Worm (Caenorhabditis elegans) whole organism, young adult: ENCODE data around the gene snrp-3.
"Not testable (repeated sequence)": the region's sequence is repeated elsewhere in the genome, so short reads cannot be mapped to it uniquely, and the experiment has no call there.

ENCODE experiments used
- B0019.2 ChIP-seq: fragments of 200-800 bp; sonication (Bioruptor generic); conservative IDR thresholded peaks from 2 replicates; pipeline ENCODE4 v1.3.6; 2022; ENCODE audit warnings: missing genetic modification reagents, missing genetic modification characterization, missing compliant biosample characterization
- C17E4.6 ChIP-seq: fragments of 200-800 bp; sonication (Bioruptor generic); IDR thresholded peaks from 2 replicates; pipeline ENCODE4 v1.3.6; 2022; ENCODE audit warnings: missing genetic modification reagents, missing genetic modification characterization, missing compliant biosample characterization
- D2030.7 ChIP-seq: fragments of 200-800 bp; sonication (Bioruptor generic); IDR thresholded peaks from 2 replicates; pipeline ENCODE4 v1.3.6; 2022; ENCODE audit warnings: missing genetic modification reagents, missing genetic modification characterization, missing compliant biosample characterization
- K11D2.4 ChIP-seq: fragments of 200-800 bp; sonication (Bioruptor generic); IDR thresholded peaks from 2 replicates; pipeline ENCODE4 v1.3.6; 2022; ENCODE audit warnings: missing genetic modification reagents, missing genetic modification characterization, missing compliant biosample characterization
- Y56A3A.18 ChIP-seq: fragments of 200-800 bp; sonication (Bioruptor generic); IDR thresholded peaks from 2 replicates; pipeline ENCODE4 v1.3.6; 2022; ENCODE audit warnings: missing genetic modification reagents, missing genetic modification characterization, missing compliant biosample characterization
- Y79H2A.3 ChIP-seq: fragments of 200-800 bp; sonication (Bioruptor generic); conservative IDR thresholded peaks from 2 replicates; pipeline ENCODE4 v1.3.6; 2022; ENCODE audit warnings: missing genetic modification reagents, missing genetic modification characterization, missing compliant biosample characterization
- ama-1 ChIP-seq, 3 experiments: fragments of 150-350 bp in 1 of 3; sonication (generic microtip) in 2 of 3; optimal IDR thresholded peaks; 2 replicates each; lab custom pipeline; 2014 to 2018; ENCODE audit warnings: missing biosample characterization in 2 of 3, missing genetic modification characterization in 2 of 3, missing genetic modification reagents in 2 of 3
- atf-7 ChIP-seq: sonication (generic microtip); optimal IDR thresholded peaks from 2 replicates; lab custom pipeline; 2017; ENCODE audit warnings: mild to moderate bottlenecking, missing genetic modification characterization, missing compliant biosample characterization
- bed-2 ChIP-seq: fragments of 200-800 bp; sonication (Bioruptor generic); IDR thresholded peaks from 2 replicates; pipeline ENCODE4 v1.3.6; 2022; ENCODE audit warnings: missing genetic modification reagents, missing genetic modification characterization, missing compliant biosample characterization
- cebp-1 ChIP-seq, 2 experiments: fragments of 200-800 bp in 1 of 2; sonication (Bioruptor generic) in 1 of 2; sonication (generic microtip) in 1 of 2; IDR thresholded peaks in 1 of 2; optimal IDR thresholded peaks in 1 of 2; 2 replicates each; pipeline versions ENCODE4 v1.3.6 to Lab custom; 2017 to 2022; ENCODE audit warnings: missing compliant biosample characterization in 2 of 2, missing genetic modification characterization in 2 of 2, mild to moderate bottlenecking in 1 of 2, missing genetic modification reagents in 1 of 2, moderate library complexity in 1 of 2
- ceh-79 ChIP-seq: sonication (generic microtip); optimal IDR thresholded peaks from 2 replicates; lab custom pipeline; 2017; ENCODE audit warnings: mild to moderate bottlenecking, missing genetic modification characterization, missing compliant biosample characterization
- ceh-91 ChIP-seq: fragments of 200-800 bp; sonication (Bioruptor generic); IDR thresholded peaks from 2 replicates; pipeline ENCODE4 v1.3.6; 2022; ENCODE audit warnings: missing genetic modification reagents, missing genetic modification characterization, missing compliant biosample characterization
- die-1 ChIP-seq: sonication (generic microtip); optimal IDR thresholded peaks from 2 replicates; lab custom pipeline; 2016; ENCODE audit warnings: missing genotype, mild to moderate bottlenecking, missing genetic modification characterization, missing compliant biosample characterization
- ekl-4 ChIP-seq: fragments of 200-800 bp; sonication (Bioruptor generic); IDR thresholded peaks from 2 replicates; pipeline ENCODE4 v1.3.6; 2022; ENCODE audit warnings: missing genetic modification reagents, missing genetic modification characterization, missing compliant biosample characterization
- ets-4 ChIP-seq: fragments of 200-800 bp; sonication (Bioruptor generic); optimal IDR thresholded peaks from 2 replicates; lab custom pipeline; 2018; ENCODE audit warnings: mild to moderate bottlenecking, missing genetic modification characterization, missing compliant biosample characterization
- hlh-12 ChIP-seq: sonication (generic microtip); optimal IDR thresholded peaks from 2 replicates; lab custom pipeline; 2016; ENCODE audit warnings: missing genetic modification characterization, missing compliant biosample characterization
- hmg-1.2 ChIP-seq: fragments of 200-800 bp; sonication (Bioruptor generic); IDR thresholded peaks from 2 replicates; pipeline ENCODE4 v1.3.6; 2022; ENCODE audit warnings: missing genetic modification reagents, missing genetic modification characterization, missing compliant biosample characterization
- hmg-20 ChIP-seq: fragments of 200-800 bp; sonication (Bioruptor generic); IDR thresholded peaks from 2 replicates; pipeline ENCODE4 v1.3.6; 2022; ENCODE audit warnings: missing genetic modification reagents, missing genetic modification characterization, missing compliant biosample characterization
- hrde-1 ChIP-seq: sonication (generic microtip); optimal IDR thresholded peaks from 2 replicates; lab custom pipeline; 2016; ENCODE audit warnings: missing genetic modification characterization, mild to moderate bottlenecking, missing compliant biosample characterization, moderate library complexity, missing genotype, missing genetic modification reagents, borderline replicate concordance
- lag-1 ChIP-seq: fragments of 200-800 bp; sonication (Bioruptor generic); IDR thresholded peaks from 2 replicates; pipeline ENCODE4 v1.3.6; 2022; ENCODE audit warnings: missing genetic modification reagents, missing genetic modification characterization, missing compliant biosample characterization
- let-607 ChIP-seq, 2 experiments: fragments of 200-800 bp in 1 of 2; sonication (Bioruptor generic) in 1 of 2; sonication (generic microtip) in 1 of 2; optimal IDR thresholded peaks; 2 replicates each; lab custom pipeline; 2016 to 2018; ENCODE audit warnings: mild to moderate bottlenecking in 2 of 2, missing compliant biosample characterization in 2 of 2, missing genetic modification characterization in 2 of 2, moderate library complexity in 2 of 2, missing genotype in 1 of 2
- lin-35 ChIP-seq, 3 experiments: fragments of 150-350 bp in 2 of 3; sonication (generic microtip) in 1 of 3; optimal IDR thresholded peaks; 2 replicates each; lab custom pipeline; 2014 to 2018; ENCODE audit warnings: missing biosample characterization in 3 of 3, missing genetic modification characterization in 3 of 3, missing genetic modification reagents in 3 of 3
- lin-54 ChIP-seq: fragments of 200-800 bp; sonication (Bioruptor generic); optimal IDR thresholded peaks from 2 replicates; lab custom pipeline; 2018; ENCODE audit warnings: mild to moderate bottlenecking, missing genetic modification characterization, missing compliant biosample characterization
- lsl-1 ChIP-seq: fragments of 200-800 bp; sonication (Bioruptor generic); optimal IDR thresholded peaks from 2 replicates; lab custom pipeline; 2018; ENCODE audit warnings: mild to moderate bottlenecking, missing genetic modification characterization, moderate library complexity, missing compliant biosample characterization
- lsy-27 ChIP-seq: sonication (generic microtip); optimal IDR thresholded peaks from 2 replicates; lab custom pipeline; 2017; ENCODE audit warnings: missing genetic modification characterization, mild to moderate bottlenecking, missing compliant biosample characterization, antibody characterized with exemption, missing genotype, borderline replicate concordance; ENCODE audit not compliant: insufficient read depth
- madf-3 ChIP-seq: fragments of 200-800 bp; sonication (Bioruptor generic); IDR thresholded peaks from 2 replicates; pipeline ENCODE4 v1.3.6; 2022; ENCODE audit warnings: missing genetic modification reagents, missing genetic modification characterization, missing compliant biosample characterization
- madf-6 ChIP-seq: fragments of 200-800 bp; sonication (Bioruptor generic); IDR thresholded peaks from 2 replicates; pipeline ENCODE4 v1.3.6; 2022; ENCODE audit warnings: missing genetic modification reagents, missing genetic modification characterization, missing compliant biosample characterization
- mel-28 ChIP-seq: sonication (generic microtip); optimal IDR thresholded peaks from 2 replicates; lab custom pipeline; 2016; ENCODE audit warnings: borderline replicate concordance, mild to moderate bottlenecking, missing genetic modification characterization, missing compliant biosample characterization
- nfya-2 ChIP-seq: fragments of 200-800 bp; sonication (Bioruptor generic); IDR thresholded peaks from 2 replicates; pipeline ENCODE4 v1.3.6; 2022; ENCODE audit warnings: missing genetic modification reagents, missing genetic modification characterization, missing compliant biosample characterization
- nhr-179 ChIP-seq: sonication (generic microtip); optimal IDR thresholded peaks from 2 replicates; lab custom pipeline; 2016; ENCODE audit warnings: mild to moderate bottlenecking, missing genetic modification characterization, missing compliant biosample characterization
- nhr-27 ChIP-seq: fragments of 200-800 bp; sonication (Bioruptor generic); optimal IDR thresholded peaks from 2 replicates; lab custom pipeline; 2018; ENCODE audit warnings: mild to moderate bottlenecking, missing genetic modification characterization, moderate library complexity, missing compliant biosample characterization
- nhr-90 ChIP-seq: sonication (generic microtip); optimal IDR thresholded peaks from 2 replicates; lab custom pipeline; 2016; ENCODE audit warnings: missing genotype, mild to moderate bottlenecking, missing genetic modification characterization, missing compliant biosample characterization
- rcor-1 ChIP-seq: fragments of 200-800 bp; sonication (Bioruptor generic); IDR thresholded peaks from 2 replicates; pipeline ENCODE4 v1.3.6; 2022; ENCODE audit warnings: missing genetic modification reagents, missing genetic modification characterization, missing compliant biosample characterization
- snpc-1.3 ChIP-seq: sonication (generic microtip); optimal IDR thresholded peaks from 2 replicates; lab custom pipeline; 2017; ENCODE audit warnings: missing genetic modification characterization, mild to moderate bottlenecking, missing compliant biosample characterization, antibody characterized with exemption, moderate library complexity, missing genotype, missing genetic modification reagents; ENCODE audit not compliant: insufficient read depth
- somi-1 ChIP-seq: fragments of 200-800 bp; sonication (Bioruptor generic); optimal IDR thresholded peaks from 2 replicates; lab custom pipeline; 2018; ENCODE audit warnings: mild to moderate bottlenecking, missing genetic modification characterization, missing compliant biosample characterization
- tbp1 ChIP-seq: fragments of 200-800 bp; sonication (Bioruptor generic); optimal IDR thresholded peaks from 2 replicates; lab custom pipeline; 2018; ENCODE audit warnings: mild to moderate bottlenecking, missing genetic modification characterization, missing compliant biosample characterization
- zim-3 ChIP-seq: sonication (generic microtip); optimal IDR thresholded peaks from 2 replicates; lab custom pipeline; 2017; ENCODE audit warnings: mild to moderate bottlenecking, missing genetic modification characterization, moderate library complexity, missing compliant biosample characterization
- ztf-22 ChIP-seq: fragments of 200-800 bp; sonication (Bioruptor generic); optimal IDR thresholded peaks from 2 replicates; lab custom pipeline; 2018; ENCODE audit warnings: mild to moderate bottlenecking, missing genetic modification characterization, moderate library complexity, missing compliant biosample characterization
- ztf-25 ChIP-seq: fragments of 200-800 bp; sonication (Bioruptor generic); IDR thresholded peaks from 2 replicates; pipeline ENCODE4 v1.3.6; 2022; ENCODE audit warnings: missing genetic modification reagents, missing genetic modification characterization, missing compliant biosample characterization
- ztf-28 ChIP-seq: fragments of 200-800 bp; sonication (Bioruptor generic); IDR thresholded peaks from 2 replicates; pipeline ENCODE4 v1.3.6; 2022; ENCODE audit warnings: missing genetic modification reagents, missing genetic modification characterization, missing compliant biosample characterization
- ztf-3 ChIP-seq: fragments of 200-800 bp; sonication (Bioruptor generic); optimal IDR thresholded peaks from 2 replicates; lab custom pipeline; 2018; ENCODE audit warnings: mild to moderate bottlenecking, missing genetic modification characterization, missing compliant biosample characterization

Gene snrp-3

DNA sequence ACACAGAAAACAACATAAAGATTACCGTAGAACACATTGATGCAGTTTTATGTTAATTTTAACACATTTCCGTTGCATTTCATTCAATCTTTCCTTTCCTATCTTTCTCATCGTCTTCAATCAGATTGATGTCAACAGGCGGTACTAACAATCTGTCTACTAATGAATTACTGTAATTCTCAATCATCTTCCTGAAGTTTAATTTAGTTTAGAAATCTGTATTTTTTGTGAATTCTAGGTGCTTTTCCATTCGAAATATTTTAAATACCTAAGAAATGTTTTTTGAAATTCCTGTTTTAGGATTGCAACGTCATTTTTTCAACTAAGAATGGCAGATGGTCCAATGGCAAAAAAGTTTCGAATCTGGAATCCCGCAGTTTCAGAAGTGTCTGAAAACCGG is 36.1 kb upstream of the snrp-3 start, which contains the start of gene F21D5.9:
Gene F21D5.9 (plus strand): TSS at position 301 of the 400 bp plus-strand sequence.
- TF ChIP-seq ceh-91 (GFP tag; lab: Robert Waterston, UW) (no peak), mel-28 (tag; lab: Kevin White, UChicago) (no peak), somi-1 (GFP tag; lab: Kevin White, UChicago) (no peak), hmg-20 (GFP tag; lab: Robert Waterston, UW) (no peak)
- TF ChIP-seq, all 124 proteins: peak for 0

DNA sequence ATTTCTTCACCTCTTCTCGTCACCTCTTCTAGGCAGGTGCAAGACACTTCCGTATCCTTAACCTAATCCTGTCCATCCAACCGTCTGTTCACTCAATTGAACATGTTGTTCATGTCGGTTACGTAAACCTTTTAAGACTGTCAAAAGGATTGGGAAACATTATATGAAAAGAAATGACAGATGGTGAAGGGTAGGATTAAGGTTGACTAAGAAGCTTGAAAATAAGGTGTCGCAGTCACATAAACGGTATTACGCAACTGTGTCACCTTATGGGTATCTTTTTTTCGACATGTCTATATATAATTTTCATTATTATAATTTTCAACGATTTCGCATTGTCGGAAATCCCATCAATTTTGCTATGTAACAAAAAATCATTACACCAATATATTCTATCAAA is 35.2 kb upstream of the snrp-3 start:
- TF ChIP-seq snpc-1.3 (tag; lab: Kevin White, UChicago) (no peak), atf-7 (tag; lab: Kevin White, UChicago) (no peak), die-1 (no peak), ztf-28 (no peak), tbp1 (GFP tag; lab: Kevin White, UChicago) (no peak), let-607 (tag; optimal IDR thresholded peaks at IDR 0.05; lab: Kevin White, UChicago) (no peak)

DNA sequence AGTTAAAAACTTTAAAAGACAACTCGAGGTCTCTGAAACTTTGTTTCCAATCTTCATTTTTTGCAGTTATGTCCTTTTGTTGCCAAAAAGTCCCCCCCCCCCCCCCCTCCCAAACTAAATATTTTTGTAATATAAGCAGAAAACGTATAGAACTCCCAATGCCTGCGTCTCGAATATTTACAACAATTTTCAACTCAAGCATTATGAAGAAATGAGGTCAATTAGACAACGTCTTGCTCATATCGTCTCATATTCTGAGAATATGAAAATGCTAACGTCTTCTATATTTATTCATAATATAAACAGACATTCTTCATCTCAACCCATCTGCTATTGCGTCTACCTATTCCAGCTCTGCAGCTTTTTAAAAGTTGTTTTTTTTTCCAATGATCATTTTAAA is 30.5 kb upstream of the snrp-3 start, which contains the start of gene H23L24.1:
Gene H23L24.1 (plus strand): TSS at position 301 of the 400 bp plus-strand sequence.
- TF ChIP-seq ztf-22 (GFP tag; lab: Kevin White, UChicago): no peak
- TF ChIP-seq C17E4.6: no peak
- no peak for TF ChIP-seq lin-35 (GFP tag; optimal IDR thresholded peaks at IDR 0.05; lab: Kevin White, UChicago)
- TF ChIP-seq B0019.2 (GFP tag; lab: Robert Waterston, UW): no peak
- no peak for TF ChIP-seq hrde-1
- TF ChIP-seq hmg-1.2 (GFP tag; lab: Robert Waterston, UW): no peak
- no peak for TF ChIP-seq let-607 (tag; optimal IDR thresholded peaks at IDR 0.05; lab: Kevin White, UChicago)
- no peak for TF ChIP-seq ztf-3 (GFP tag; lab: Kevin White, UChicago)
- TF ChIP-seq Y79H2A.3 (GFP tag; lab: Robert Waterston, UW): no peak
- TF ChIP-seq atf-7 (tag; lab: Kevin White, UChicago): no peak
- no peak for TF ChIP-seq madf-3 (GFP tag; lab: Robert Waterston, UW)
- no peak for TF ChIP-seq ceh-79
- no peak for TF ChIP-seq nhr-27
- TF ChIP-seq lag-1 (GFP tag; lab: Robert Waterston, UW): no peak
- TF ChIP-seq hlh-12: no peak
- no peak for TF ChIP-seq ztf-25 (GFP tag; lab: Robert Waterston, UW)
- no peak for TF ChIP-seq ama-1 (optimal IDR thresholded peaks at IDR 0.05; lab: Kevin White, UChicago)
- TF ChIP-seq ama-1 (GFP tag; optimal IDR thresholded peaks at IDR 0.05; lab: Kevin White, UChicago): no peak
- TF ChIP-seq nhr-179 (tag; lab: Kevin White, UChicago): no peak
- TF ChIP-seq nfya-2 (GFP tag; lab: Robert Waterston, UW): no peak
- TF ChIP-seq ekl-4 (GFP tag; lab: Robert Waterston, UW): no peak

DNA sequence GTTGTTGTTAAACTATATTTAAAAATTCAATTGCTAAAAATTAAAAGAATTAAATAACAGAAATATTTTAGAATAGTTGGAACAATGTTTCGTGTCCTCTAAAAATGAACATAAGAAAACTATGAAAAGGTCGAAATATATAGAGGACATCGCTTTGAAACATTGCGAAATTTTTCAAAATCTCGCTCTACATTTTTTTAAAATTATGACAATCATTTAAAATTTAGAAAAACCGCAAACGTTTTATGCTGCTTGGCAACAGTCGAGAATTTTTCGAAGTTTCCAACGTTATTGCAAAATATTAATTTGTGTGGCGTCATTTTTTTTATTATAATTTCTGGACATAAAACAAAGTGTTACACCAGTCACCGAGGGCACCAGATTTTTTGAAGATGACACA is 27.4 kb upstream of the snrp-3 start, which contains the start of the genes parg-2 and ipla-5:
Gene parg-2 (minus strand): TSS at position 101 of the 400 bp plus-strand sequence.
Gene ipla-5 (plus strand): TSS at position 216 of the 400 bp plus-strand sequence.
- TF ChIP-seq nhr-90 (tag; lab: Kevin White, UChicago); madf-6 (GFP tag; lab: Robert Waterston, UW); ets-4: not testable (repeated sequence)
- TF ChIP-seq, all 124 proteins: peak for 0; not testable (repeated sequence) for 124

DNA sequence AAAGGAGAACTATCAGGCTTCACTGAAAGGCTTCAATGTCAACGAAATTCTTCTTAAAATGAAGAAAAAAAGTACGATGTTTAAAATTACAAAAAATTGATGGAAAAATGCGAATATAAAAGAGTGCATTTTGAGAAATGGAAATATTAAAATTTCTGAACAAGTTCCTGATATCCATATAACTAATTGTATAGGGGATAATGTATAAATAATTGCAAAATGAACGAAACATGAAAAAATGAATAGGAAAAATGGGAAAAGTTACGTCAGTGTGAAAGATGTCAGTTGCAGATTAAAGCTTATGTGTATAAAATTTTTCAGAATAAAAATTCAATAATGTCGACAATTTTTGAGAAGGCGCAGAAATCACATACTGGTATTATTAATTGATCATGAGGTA is 20.4 kb upstream of the snrp-3 start:
- no peak for TF ChIP-seq lsy-27 (tag; lab: Kevin White, UChicago)
- no peak for TF ChIP-seq D2030.7 (GFP tag; lab: Robert Waterston, UW)
- TF ChIP-seq lin-54 (GFP tag; lab: Kevin White, UChicago): no peak
- no peak for TF ChIP-seq ceh-79
- TF ChIP-seq lsl-1 (GFP tag; lab: Kevin White, UChicago): no peak
- no peak for TF ChIP-seq zim-3 (tag; lab: Kevin White, UChicago)
- no peak for TF ChIP-seq ceh-91 (GFP tag; lab: Robert Waterston, UW)
- no peak for TF ChIP-seq bed-2
- TF ChIP-seq rcor-1 (GFP tag; lab: Robert Waterston, UW): no peak
- no peak for TF ChIP-seq Y56A3A.18
- TF ChIP-seq cebp-1 (GFP tag; IDR thresholded peaks at IDR 0.05; lab: Robert Waterston, UW): no peak
- no peak for TF ChIP-seq cebp-1 (tag; optimal IDR thresholded peaks at IDR 0.05; lab: Kevin White, UChicago)
- TF ChIP-seq K11D2.4 (GFP tag; lab: Robert Waterston, UW): no peak
